Worm (Caenorhabditis elegans) whole organism, early embryonic: ENCODE results near the gene srbc-61.

Source experiments
- aly-1 ChIP-seq: sonication (generic microtip); optimal IDR thresholded peaks from 2 replicates; lab custom pipeline; 2016; ENCODE audit warnings: missing genetic modification characterization, missing compliant biosample characterization
- ama-1 ChIP-seq: fragments of 150-350 bp; optimal IDR thresholded peaks from 2 replicates; lab custom pipeline; 2014
- ceh-13 ChIP-seq: fragments of 200-800 bp; sonication (Bioruptor generic); optimal IDR thresholded peaks from 2 replicates; lab custom pipeline; 2018; ENCODE audit warnings: mild to moderate bottlenecking, missing genetic modification characterization, missing compliant biosample characterization
- flt-1 ChIP-seq: fragments of 200-800 bp; sonication (Bioruptor generic); IDR thresholded peaks from 2 replicates; pipeline ENCODE4 v1.3.6; 2022; ENCODE audit warnings: missing genetic modification characterization, missing compliant biosample characterization
- scrt-1 ChIP-seq: fragments of 200-800 bp; sonication (Bioruptor generic); IDR thresholded peaks from 2 replicates; pipeline ENCODE4 v1.3.6; 2022; ENCODE audit warnings: missing genetic modification characterization, missing compliant biosample characterization
- sea-1 ChIP-seq: fragments of 200-800 bp; sonication (Bioruptor generic); conservative IDR thresholded peaks from 2 replicates; pipeline ENCODE4 v1.3.6; 2022; ENCODE audit warnings: missing genetic modification characterization, missing compliant biosample characterization
- tbx-11 ChIP-seq: fragments of 200-800 bp; sonication (Bioruptor generic); IDR thresholded peaks from 2 replicates; pipeline ENCODE4 v1.3.6; 2022; ENCODE audit warnings: missing genetic modification characterization, missing compliant biosample characterization
- tbx-37 ChIP-seq: fragments of 200-800 bp; sonication (Bioruptor generic); conservative IDR thresholded peaks from 2 replicates; pipeline ENCODE4 v1.3.6; 2022; ENCODE audit warnings: missing genetic modification reagents, missing genetic modification characterization, missing compliant biosample characterization
- tra-4 ChIP-seq: sonication (generic microtip); optimal IDR thresholded peaks from 2 replicates; lab custom pipeline; 2017; ENCODE audit warnings: missing genetic modification characterization, missing compliant biosample characterization

ce11 chrV:17436492-17436891, 40.1 kb upstream of the srbc-61 start, which contains the start of gene F20E11.18:
- TF ChIP-seq tbx-37 (GFP tag; lab: Robert Waterston, UW), result no peak
- no peak for TF ChIP-seq ceh-13 (GFP tag; lab: Kevin White, UChicago)
- TF ChIP-seq ama-1 (lab: Kevin White, UChicago), result no peak
- TF ChIP-seq aly-1 (tag; lab: Kevin White, UChicago), result no peak
- TF ChIP-seq flt-1, result no peak
- TF ChIP-seq sea-1 (GFP tag; lab: Robert Waterston, UW), result no peak
- no peak for TF ChIP-seq tbx-11
- no peak for TF ChIP-seq scrt-1 (GFP tag; lab: Robert Waterston, UW)
- TF ChIP-seq tra-4, result no peak
